Fruit fly (Drosophila melanogaster) whole organism: Measurements from ENCODE around the gene nxf4.

ENCODE experiments used
- CG8478 ChIP-seq: fragments of >200 bp; optimal IDR thresholded peaks from 2 replicates; lab custom pipeline; 2018; ENCODE audit warnings: inconsistent platforms
- Dll ChIP-seq: fragments of >200 bp; optimal IDR thresholded peaks from 2 replicates; lab custom pipeline; 2017
- EcR ChIP-seq, 2 experiments: fragments of >200 bp; optimal IDR thresholded peaks; 2 replicates each; lab custom pipeline; 2017; ENCODE audit warnings: missing biosample characterization in 2 of 2, missing genetic modification characterization in 2 of 2, missing genetic modification reagents in 2 of 2
- pan ChIP-seq: fragments of >200 bp; optimal IDR thresholded peaks from 2 replicates; lab custom pipeline; 2017
- psq ChIP-seq: fragments of >200 bp; optimal IDR thresholded peaks from 2 replicates; lab custom pipeline; 2017
- usp ChIP-seq: fragments of >200 bp; optimal IDR thresholded peaks from 2 replicates; lab custom pipeline; 2017; ENCODE audit warnings: missing biosample characterization, missing genetic modification characterization, mixed read lengths

Gene nxf4

dm6 chr3R:7336454-7336853 is 10.1 kb upstream of the nxf4 start:
- no peak for TF ChIP-seq usp (GFP tag; lab: Kevin White, UChicago)
- no peak for TF ChIP-seq EcR (GFP tag; optimal IDR thresholded peaks at IDR 0.05; lab: Kevin White, UChicago)
- TF ChIP-seq pan (lab: Kevin White, UChicago) = no peak
- TF ChIP-seq psq = no peak
- TF ChIP-seq Dll = no peak
- no peak for TF ChIP-seq CG8478

dm6 chr3R:7344769-7345168 is 1.8 kb upstream of the nxf4 start, which contains the start of gene CG31496:
Gene CG31496 (plus strand): TSS chr3R:7345069.
- TF ChIP-seq EcR (GFP tag; optimal IDR thresholded peaks at IDR 0.05; lab: Kevin White, UChicago) = no peak
- no peak for TF ChIP-seq usp (GFP tag; lab: Kevin White, UChicago)
- no peak for TF ChIP-seq pan (lab: Kevin White, UChicago)
- TF ChIP-seq CG8478 = no peak
- TF ChIP-seq Dll = no peak
- no peak for TF ChIP-seq psq

dm6 chr3R:7349452-7349851 is 2.9 kb downstream of the nxf4 start, which contains the start of gene CG43290:
Gene CG43290 (minus strand): TSS chr3R:7349552.
- TF ChIP-seq CG8478 = no peak
- no peak for TF ChIP-seq pan (lab: Kevin White, UChicago)
- no peak for TF ChIP-seq usp (GFP tag; lab: Kevin White, UChicago)
- no peak for TF ChIP-seq psq
- TF ChIP-seq Dll = no peak
- TF ChIP-seq EcR (GFP tag; optimal IDR thresholded peaks at IDR 0.05; lab: Kevin White, UChicago) = no peak

dm6 chr3R:7362023-7362422 is 15.5 kb downstream of the nxf4 start, which contains the start of gene CG17944:
Gene CG17944 (minus strand): TSS chr3R:7362123.
- TF ChIP-seq usp (GFP tag; lab: Kevin White, UChicago) (no peak), Dll (no peak), CG8478 (no peak), EcR (GFP tag; optimal IDR thresholded peaks at IDR 0.05; lab: Kevin White, UChicago) (no peak), pan (lab: Kevin White, UChicago) (no peak), psq (no peak)

- TF ChIP-seq Dll = no peak
- TF ChIP-seq EcR (GFP tag; optimal IDR thresholded peaks at IDR 0.05; lab: Kevin White, UChicago) = no peak
- no peak for TF ChIP-seq pan (lab: Kevin White, UChicago)
- no peak for TF ChIP-seq CG8478
- TF ChIP-seq psq = no peak
- no peak for TF ChIP-seq usp (GFP tag; lab: Kevin White, UChicago)
Measured at dm6 chr3R:7363673-7364072, 17.1 kb downstream of the nxf4 start, which contains the start of gene Mst84Dd. Gene Mst84Dd (minus strand): TSS chr3R:7363773.

dm6 chr3R:7364573-7364972 is 18.0 kb downstream of the nxf4 start, which contains the start of gene Mst84Dc:
Gene Mst84Dc (minus strand): TSS chr3R:7364673.
- TF ChIP-seq Dll (no peak), EcR (GFP tag; optimal IDR thresholded peaks at IDR 0.05; lab: Kevin White, UChicago) (no peak), pan (lab: Kevin White, UChicago) (no peak), CG8478 (no peak)

- TF ChIP-seq EcR (GFP tag; optimal IDR thresholded peaks at IDR 0.05; lab: Kevin White, UChicago) (no peak), usp (GFP tag; lab: Kevin White, UChicago) (no peak), psq (no peak), pan (lab: Kevin White, UChicago) (no peak), CG8478 (no peak), Dll (no peak)
Measured at dm6 chr3R:7365527-7365926, 19.0 kb downstream of the nxf4 start, which contains the start of the genes Mst84Db and Mst84Da. Gene Mst84Db (minus strand): TSS chr3R:7365627. Gene Mst84Da (plus strand): TSS chr3R:7365850.

- no peak for TF ChIP-seq Dll
- no peak for TF ChIP-seq EcR (GFP tag; optimal IDR thresholded peaks at IDR 0.05; lab: Kevin White, UChicago)
- no peak for TF ChIP-seq pan (lab: Kevin White, UChicago)
- no peak for TF ChIP-seq CG8478
- no peak for TF ChIP-seq psq
Measured at dm6 chr3R:7369205-7369604, 22.7 kb downstream of the nxf4 start, which contains the start of gene MstProx. Gene MstProx (minus strand): TSS chr3R:7369305.

dm6 chr3R:7391113-7391512 is 44.6 kb downstream of the nxf4 start, which contains the start of gene CG42650:
Gene CG42650 (plus strand): TSS chr3R:7391413.
- no peak for TF ChIP-seq Dll
- TF ChIP-seq pan (lab: Kevin White, UChicago) = no peak
- no peak for TF ChIP-seq EcR (GFP tag; optimal IDR thresholded peaks at IDR 0.05; lab: Kevin White, UChicago)
- no peak for TF ChIP-seq usp (GFP tag; lab: Kevin White, UChicago)
- TF ChIP-seq psq = no peak
- TF ChIP-seq CG8478 = no peak

- TF ChIP-seq CG8478 (no peak), psq (no peak), Dll (no peak), pan (lab: Kevin White, UChicago) (no peak), EcR (GFP tag; optimal IDR thresholded peaks at IDR 0.05; lab: Kevin White, UChicago) (no peak), usp (GFP tag; lab: Kevin White, UChicago) (no peak)
Measured at dm6 chr3R:7394047-7394446, 47.5 kb downstream of the nxf4 start.
